Worm (Caenorhabditis elegans): ENCODE data around the gene obr-1.

obr-1 gene

ce11 chrIII:11243421-11243820 lies 27.3 kb downstream of the obr-1 start (continued):
- TF ChIP-seq efl-1 (optimal IDR thresholded peaks at IDR 0.05) (peak; percentile 65 to 74), efl-1 (GFP tag; optimal IDR thresholded peaks at IDR 0.05 in 1 of 2) (peak; percentile 44 to 93), pax-3 (tag; optimal IDR thresholded peaks at IDR 0.05) (no peak), unc-98 (GFP tag; IDR thresholded peaks at IDR 0.05) (no peak), lin-35 (GFP tag; optimal IDR thresholded peaks at IDR 0.05) (peak; percentile 70 to 75), mdl-1 (tag; optimal IDR thresholded peaks at IDR 0.05) (peak in 1 of 2 experiments; percentile 60), ama-1 (optimal IDR thresholded peaks at IDR 0.05) (no peak), fkh-4 (tag; optimal IDR thresholded peaks at IDR 0.05; ENCODE audit: borderline replicate concordance) (no peak), nhr-237 (tag; optimal IDR thresholded peaks at IDR 0.05) (peak; percentile 15), fkh-10 (GFP tag; optimal IDR thresholded peaks at IDR 0.05) (no peak), unc-130 (tag; optimal IDR thresholded peaks at IDR 0.05) (peak; percentile 67), lsy-2 (tag; optimal IDR thresholded peaks at IDR 0.05) (peak; percentile 60 to 84), jun-1 (tag; optimal IDR thresholded peaks at IDR 0.05) (peak; percentile 57)

- TF ChIP-seq nhr-77 (tag; optimal IDR thresholded peaks at IDR 0.05) (no peak), nhr-237 (tag; optimal IDR thresholded peaks at IDR 0.05) (no peak), nhr-85 (tag) (peak; percentile 60), blmp-1 (tag; optimal IDR thresholded peaks at IDR 0.05) (peak; percentile 91)
Measured at ce11 chrIII:11241583-11242187, 29.0 kb downstream of the obr-1 start.

ce11 chrIII:11240776-11241175 lies 29.9 kb downstream of the obr-1 start:
- no peak for TF ChIP-seq jun-1 (tag; optimal IDR thresholded peaks at IDR 0.05)
- TF ChIP-seq xbp-1 (tag; optimal IDR thresholded peaks at IDR 0.05) = no peak
- no peak for TF ChIP-seq ztf-4 (tag; optimal IDR thresholded peaks at IDR 0.05)
- peak; percentile 63 for TF ChIP-seq blmp-1 (tag; optimal IDR thresholded peaks at IDR 0.05)
- TF ChIP-seq nhr-84 (tag; optimal IDR thresholded peaks at IDR 0.05) = no peak
- no peak for TF ChIP-seq fos-1 (tag; optimal IDR thresholded peaks at IDR 0.05)
- TF ChIP-seq efl-1 (optimal IDR thresholded peaks at IDR 0.05) = no peak
- TF ChIP-seq efl-1 (GFP tag; optimal IDR thresholded peaks at IDR 0.05 in 1 of 2) = no peak
- TF ChIP-seq pqm-1 (tag; optimal IDR thresholded peaks at IDR 0.05) = no peak
- TF ChIP-seq elt-3 (tag; optimal IDR thresholded peaks at IDR 0.05) = peak in 4 of 6 experiments; percentile 29 to 77 (median 54)
- TF ChIP-seq snpc-4 (tag; optimal IDR thresholded peaks at IDR 0.05) = no peak
- no peak for TF ChIP-seq egl-27 (tag; optimal IDR thresholded peaks at IDR 0.05)
- TF ChIP-seq vab-15 (tag; optimal IDR thresholded peaks at IDR 0.05) = no peak
- no peak for TF ChIP-seq nhr-77 (tag; optimal IDR thresholded peaks at IDR 0.05)
- TF ChIP-seq rnt-1 (tag; optimal IDR thresholded peaks at IDR 0.05) = no peak
- no peak for TF ChIP-seq Y116A8C.19 (tag; optimal IDR thresholded peaks at IDR 0.05; ENCODE audit: borderline replicate concordance)
- TF ChIP-seq sox-4 (tag; optimal IDR thresholded peaks at IDR 0.05) = no peak
- peak; percentile 21 for TF ChIP-seq lin-14 (GFP tag; optimal IDR thresholded peaks at IDR 0.05)
- TF ChIP-seq egl-13 (tag; optimal IDR thresholded peaks at IDR 0.05) = no peak
- TF ChIP-seq lir-3 (tag; optimal IDR thresholded peaks at IDR 0.05; ENCODE audit: poor library complexity) = no peak
- no peak for TF ChIP-seq ceh-90 (tag; optimal IDR thresholded peaks at IDR 0.05)
- TF ChIP-seq dpl-1 (GFP tag; optimal IDR thresholded peaks at IDR 0.05) = no peak
- TF ChIP-seq lsy-2 (tag; optimal IDR thresholded peaks at IDR 0.05) = no peak
- peak; percentile 11 for TF ChIP-seq snu-23 (GFP tag; optimal IDR thresholded peaks at IDR 0.05)
- no peak for TF ChIP-seq nhr-11 (tag; optimal IDR thresholded peaks at IDR 0.05)
- no peak for TF ChIP-seq alr-1 (tag; optimal IDR thresholded peaks at IDR 0.05; ENCODE audit: borderline replicate concordance)
- no peak for TF ChIP-seq ceh-82 (tag; optimal IDR thresholded peaks at IDR 0.05)
- peak; percentile 13 for TF ChIP-seq nhr-90 (tag; optimal IDR thresholded peaks at IDR 0.05; ENCODE audit: poor library complexity)
- no peak for TF ChIP-seq ces-1 (GFP tag; optimal IDR thresholded peaks at IDR 0.05)
- TF ChIP-seq lin-13 (GFP tag; optimal IDR thresholded peaks at IDR 0.05) = no peak
- peak; percentile 67 for TF ChIP-seq nhr-85 (tag)
- TF ChIP-seq nhr-71 (tag; optimal IDR thresholded peaks at IDR 0.05) = no peak
- TF ChIP-seq hlh-17 (GFP tag; optimal IDR thresholded peaks at IDR 0.05; ENCODE audit: borderline replicate concordance) = no peak
- peak in 1 of 2 experiments; percentile 16 for TF ChIP-seq lin-35 (GFP tag; optimal IDR thresholded peaks at IDR 0.05)
- no peak for TF ChIP-seq ztf-11 (tag; optimal IDR thresholded peaks at IDR 0.05)
- no peak for TF ChIP-seq ama-1 (optimal IDR thresholded peaks at IDR 0.05)
- no peak for TF ChIP-seq nhr-20 (tag; optimal IDR thresholded peaks at IDR 0.05)
- no peak for TF ChIP-seq efl-3 (GFP tag; optimal IDR thresholded peaks at IDR 0.05)
- no peak for TF ChIP-seq C16A3.4 (tag; optimal IDR thresholded peaks at IDR 0.05)
- TF ChIP-seq nhr-19 (GFP tag; conservative IDR thresholded peaks at IDR 0.05) = no peak
